Fruit fly (Drosophila melanogaster) whole organism, embryonic: Measurements from ENCODE around the gene Bacc.

Experiments used
- Aef1 ChIP-seq: fragments of 200-800 bp; sonication (Bioruptor generic); IDR thresholded peaks from 3 replicates; pipeline ENCODE4 v1.3.6; 2022; ENCODE audit warnings: missing biosample characterization, missing genetic modification characterization
- BEAF-32 ChIP-seq: fragments of 200-800 bp; sonication (Bioruptor generic); optimal IDR thresholded peaks from 3 replicates; lab custom pipeline; 2017; ENCODE audit warnings: missing biosample characterization, missing genetic modification characterization, mild to moderate bottlenecking, moderate library complexity, missing genetic modification reagents
- Bgb ChIP-seq: fragments of 200-800 bp; sonication (Bioruptor generic); IDR thresholded peaks from 2 replicates; pipeline ENCODE4 v1.3.6; 2022; ENCODE audit warnings: missing biosample characterization, missing genetic modification characterization; ENCODE audit not compliant: partially characterized antibody
- Blimp-1 ChIP-seq: fragments of 200-800 bp; sonication (Bioruptor generic); optimal IDR thresholded peaks from 3 replicates; lab custom pipeline; 2018; ENCODE audit warnings: missing biosample characterization, missing genetic modification characterization, mild to moderate bottlenecking, moderate library complexity, missing genetic modification reagents
- CG1024 ChIP-seq: fragments of 200-800 bp; sonication (Bioruptor generic); IDR thresholded peaks from 2 replicates; pipeline ENCODE4 v1.3.6; 2022; ENCODE audit warnings: missing biosample characterization, missing genetic modification characterization
- CG10366 ChIP-seq: fragments of 200-800 bp; sonication (Bioruptor generic); IDR thresholded peaks from 2 replicates; pipeline ENCODE4 v1.3.6; 2022; ENCODE audit warnings: missing biosample characterization, missing genetic modification characterization
- CG10565 ChIP-seq: fragments of 200-800 bp; sonication (Bioruptor generic); optimal IDR thresholded peaks from 3 replicates; lab custom pipeline; 2016; ENCODE audit warnings: missing biosample characterization, mild to moderate bottlenecking, missing genetic modification characterization
- CG12104 ChIP-seq: fragments of 200-800 bp; sonication (Bioruptor generic); optimal IDR thresholded peaks from 3 replicates; lab custom pipeline; 2016; ENCODE audit warnings: missing biosample characterization, missing genetic modification characterization
- CG1233 ChIP-seq: fragments of 200-800 bp; sonication (Bioruptor generic); optimal IDR thresholded peaks from 4 replicates; lab custom pipeline; 2018; ENCODE audit warnings: missing biosample characterization, mild to moderate bottlenecking, missing genetic modification characterization
- CG12769 ChIP-seq: fragments of 200-800 bp; sonication (Bioruptor generic); optimal IDR thresholded peaks from 2 replicates; lab custom pipeline; 2019; ENCODE audit warnings: missing biosample characterization, mild to moderate bottlenecking, missing genetic modification characterization, moderate library complexity
- CG13296 ChIP-seq: fragments of 200-800 bp; sonication (Bioruptor generic); optimal IDR thresholded peaks from 3 replicates; lab custom pipeline; 2018; ENCODE audit warnings: missing biosample characterization, mild to moderate bottlenecking, missing genetic modification characterization
- CG14667 ChIP-seq: fragments of 200-800 bp; sonication (Bioruptor generic); IDR thresholded peaks from 2 replicates; pipeline ENCODE4 v1.3.6; 2022; ENCODE audit warnings: missing biosample characterization, missing genetic modification characterization
- CG16779 ChIP-seq: fragments of 200-800 bp; sonication (Bioruptor generic); IDR thresholded peaks from 2 replicates; pipeline ENCODE4 v1.3.6; 2022; ENCODE audit warnings: missing biosample characterization, missing genetic modification characterization
- CG17568 ChIP-seq: fragments of 200-800 bp; sonication (Bioruptor generic); optimal IDR thresholded peaks from 2 replicates; lab custom pipeline; 2018; ENCODE audit warnings: missing biosample characterization, mild to moderate bottlenecking, missing genetic modification characterization, moderate library complexity
- CG17912 ChIP-seq: fragments of 200-800 bp; sonication (Bioruptor generic); optimal IDR thresholded peaks from 2 replicates; lab custom pipeline; 2018; ENCODE audit warnings: missing biosample characterization, mild to moderate bottlenecking, missing genetic modification characterization
- CG18011 ChIP-seq: fragments of 200-800 bp; sonication (Bioruptor generic); optimal IDR thresholded peaks from 2 replicates; lab custom pipeline; 2017; ENCODE audit warnings: missing biosample characterization, missing genetic modification characterization, mild to moderate bottlenecking, moderate library complexity, missing genotype
- CG2199 ChIP-seq: fragments of 200-800 bp; sonication (Bioruptor generic); IDR thresholded peaks from 3 replicates; pipeline ENCODE4 v1.3.6; 2022; ENCODE audit warnings: missing biosample characterization, missing genetic modification characterization
- CG31224 ChIP-seq: fragments of 200-800 bp; sonication (Bioruptor generic); IDR thresholded peaks from 2 replicates; pipeline ENCODE4 v1.3.6; 2022; ENCODE audit warnings: missing biosample characterization, missing genetic modification characterization
- CG33557 ChIP-seq: fragments of 200-800 bp; sonication (Bioruptor generic); optimal IDR thresholded peaks from 2 replicates; lab custom pipeline; 2019; ENCODE audit warnings: missing biosample characterization, mild to moderate bottlenecking, missing genetic modification characterization, moderate library complexity
- CG42726 ChIP-seq: fragments of 200-800 bp; sonication (Bioruptor generic); IDR thresholded peaks from 2 replicates; pipeline ENCODE4 v1.3.6; 2022; ENCODE audit warnings: missing biosample characterization, missing genetic modification characterization; ENCODE audit not compliant: partially characterized antibody
- CG4282 ChIP-seq: fragments of 200-800 bp; sonication (Bioruptor generic); optimal IDR thresholded peaks from 2 replicates; lab custom pipeline; 2016; ENCODE audit warnings: missing biosample characterization, missing genetic modification characterization
- CG6689 ChIP-seq: fragments of 200-800 bp; sonication (Bioruptor generic); IDR thresholded peaks from 2 replicates; pipeline ENCODE4 v1.3.6; 2022; ENCODE audit warnings: missing biosample characterization, missing genetic modification characterization
- CG6854 ChIP-seq: fragments of 200-800 bp; sonication (Bioruptor generic); optimal IDR thresholded peaks from 3 replicates; lab custom pipeline; 2017; ENCODE audit warnings: missing biosample characterization, mild to moderate bottlenecking, missing genetic modification characterization
- CG7357 ChIP-seq: fragments of 200-800 bp; sonication (Bioruptor generic); IDR thresholded peaks from 3 replicates; pipeline ENCODE4 v1.3.6; 2022; ENCODE audit warnings: missing biosample characterization, missing genetic modification characterization
- CG7786 ChIP-seq: fragments of 200-800 bp; sonication (Bioruptor generic); optimal IDR thresholded peaks from 2 replicates; lab custom pipeline; 2016; ENCODE audit warnings: missing biosample characterization, missing genetic modification characterization
- CG7928 ChIP-seq: fragments of 200-800 bp; sonication (Bioruptor generic); optimal IDR thresholded peaks from 2 replicates; lab custom pipeline; 2017; ENCODE audit warnings: missing biosample characterization, mild to moderate bottlenecking, missing genetic modification characterization
- CG8089 ChIP-seq: fragments of 200-800 bp; sonication (Bioruptor generic); optimal IDR thresholded peaks from 3 replicates; lab custom pipeline; 2016; ENCODE audit warnings: missing biosample characterization, missing genetic modification characterization
- CTCF ChIP-seq: fragments of 200-800 bp; sonication (Bioruptor generic); optimal IDR thresholded peaks from 2 replicates; lab custom pipeline; 2017; ENCODE audit warnings: missing biosample characterization, mild to moderate bottlenecking, missing genetic modification characterization, moderate library complexity
- Chrac-16 ChIP-seq: fragments of 200-800 bp; sonication (Bioruptor generic); optimal IDR thresholded peaks from 3 replicates; lab custom pipeline; 2016; ENCODE audit warnings: missing biosample characterization, missing genetic modification characterization
- D19A ChIP-seq: fragments of 200-800 bp; optimal IDR thresholded peaks from 3 replicates; lab custom pipeline; 2019; ENCODE audit warnings: missing biosample characterization, mild to moderate bottlenecking, missing genetic modification characterization, moderate library complexity
- Doc2 ChIP-seq: fragments of 200-800 bp; sonication (Bioruptor generic); IDR thresholded peaks from 2 replicates; pipeline ENCODE4 v1.3.6; 2022; ENCODE audit warnings: missing biosample characterization, missing genetic modification characterization
- Ets97D ChIP-seq: fragments of 200-800 bp; sonication (Bioruptor generic); optimal IDR thresholded peaks from 3 replicates; lab custom pipeline; 2016; ENCODE audit warnings: missing biosample characterization, missing genetic modification characterization
- HLH54F ChIP-seq: fragments of 200-800 bp; sonication (Bioruptor generic); optimal IDR thresholded peaks from 3 replicates; lab custom pipeline; 2016; ENCODE audit warnings: missing biosample characterization, missing genetic modification characterization
- Lpt ChIP-seq: fragments of >200 bp; optimal IDR thresholded peaks from 2 replicates; lab custom pipeline; 2018; ENCODE audit warnings: missing biosample characterization, missing genetic modification characterization
- PHDP ChIP-seq: fragments of 200-800 bp; sonication (Bioruptor generic); optimal IDR thresholded peaks from 3 replicates; lab custom pipeline; 2018; ENCODE audit warnings: missing biosample characterization, mild to moderate bottlenecking, missing genetic modification characterization, moderate library complexity
- abd-A ChIP-seq: fragments of 200-800 bp; sonication (Bioruptor generic); optimal IDR thresholded peaks from 3 replicates; lab custom pipeline; 2019; ENCODE audit warnings: missing biosample characterization, mild to moderate bottlenecking, missing genetic modification characterization, moderate library complexity
- chinmo ChIP-seq: fragments of 200-800 bp; sonication (Bioruptor generic); IDR thresholded peaks from 4 replicates; pipeline ENCODE4 v1.3.6; 2022; ENCODE audit warnings: missing biosample characterization, missing genetic modification characterization; ENCODE audit not compliant: partially characterized antibody
- chm ChIP-seq: fragments of 200-800 bp; sonication (Bioruptor generic); IDR thresholded peaks from 2 replicates; pipeline ENCODE4 v1.3.6; 2022; ENCODE audit warnings: missing biosample characterization, missing genetic modification characterization
- exex ChIP-seq: fragments of 200-800 bp; sonication (Bioruptor generic); optimal IDR thresholded peaks from 4 replicates; lab custom pipeline; 2018; ENCODE audit warnings: missing biosample characterization, mild to moderate bottlenecking, missing genetic modification characterization, moderate library complexity
- ind ChIP-seq: fragments of 200-800 bp; sonication (Bioruptor generic); optimal IDR thresholded peaks from 3 replicates; lab custom pipeline; 2016; ENCODE audit warnings: missing biosample characterization, missing genetic modification characterization
- kay ChIP-seq: fragments of 200-800 bp; sonication (Bioruptor generic); optimal IDR thresholded peaks from 2 replicates; lab custom pipeline; 2016; ENCODE audit warnings: missing biosample characterization, missing genetic modification characterization
- pb ChIP-seq: fragments of 200-800 bp; sonication (Bioruptor generic); optimal IDR thresholded peaks from 3 replicates; lab custom pipeline; 2016; ENCODE audit warnings: missing biosample characterization, missing genetic modification characterization
- rib ChIP-seq: fragments of 200-800 bp; sonication (Bioruptor generic); IDR thresholded peaks from 2 replicates; pipeline ENCODE4 v1.3.6; 2022; ENCODE audit warnings: missing biosample characterization, missing genetic modification characterization
- scrt ChIP-seq: fragments of 200-800 bp; sonication (Bioruptor generic); optimal IDR thresholded peaks from 2 replicates; lab custom pipeline; 2018; ENCODE audit warnings: missing biosample characterization, mild to moderate bottlenecking, missing genetic modification characterization, moderate library complexity
- seq ChIP-seq: fragments of 200-800 bp; sonication (Bioruptor generic); IDR thresholded peaks from 2 replicates; pipeline ENCODE4 v1.3.6; 2022; ENCODE audit warnings: missing biosample characterization, missing genetic modification characterization
- sna ChIP-seq: fragments of 200-800 bp; sonication (Bioruptor generic); IDR thresholded peaks from 2 replicates; pipeline ENCODE4 v1.3.6; 2022; ENCODE audit warnings: missing biosample characterization, missing genetic modification characterization; ENCODE audit not compliant: partially characterized antibody
- sqz ChIP-seq: fragments of 200-800 bp; sonication (Bioruptor generic); optimal IDR thresholded peaks from 3 replicates; lab custom pipeline; 2018; ENCODE audit warnings: missing biosample characterization, mild to moderate bottlenecking, missing genetic modification characterization
- stwl ChIP-seq: fragments of 200-800 bp; sonication (Bioruptor generic); optimal IDR thresholded peaks from 3 replicates; lab custom pipeline; 2018; ENCODE audit warnings: missing biosample characterization, mild to moderate bottlenecking, missing genetic modification characterization, moderate library complexity
- tx ChIP-seq: fragments of 200-800 bp; sonication (Bioruptor generic); optimal IDR thresholded peaks from 2 replicates; lab custom pipeline; 2016; ENCODE audit warnings: missing biosample characterization, missing genetic modification characterization
- unpg ChIP-seq: fragments of 200-800 bp; sonication (Bioruptor generic); optimal IDR thresholded peaks from 3 replicates; lab custom pipeline; 2018; ENCODE audit warnings: missing biosample characterization, mild to moderate bottlenecking, missing genetic modification characterization, moderate library complexity
- yki ChIP-seq: fragments of >200 bp; optimal IDR thresholded peaks from 3 replicates; lab custom pipeline; 2018

Bacc gene

dm6 chr2L:2759654-2760053 is 7.4 kb downstream of the Bacc start, which contains the start of the genes HemK2, Snapin and Tnpo-SR (continued):
- TF ChIP-seq CG2199 (GFP tag; lab: Robert Waterston, UW) (peak; percentile 85; the same call in 2 of the 3 replicates), D19A (tag; lab: Kevin White, UChicago) (peak; percentile 80), sna (peak; percentile 98), Blimp-1 (peak; percentile 87), yki (lab: Kevin White, UChicago) (no peak), stwl (tag; lab: Kevin White, UChicago) (peak; percentile 77), CG12104 (peak; percentile 91), CG18011 (GFP tag; lab: Kevin White, UChicago) (peak; percentile 76), CG31224 (GFP tag; lab: Robert Waterston, UW) (peak; percentile 84), CG12769 (peak; percentile 90), CG17912 (GFP tag; lab: Kevin White, UChicago) (peak; percentile 62), scrt (GFP tag; lab: Kevin White, UChicago) (peak; percentile 79), abd-A (tag; lab: Kevin White, UChicago) (peak; percentile 95), CG7786 (GFP tag; lab: Kevin White, UChicago) (peak; percentile 82), CG14667 (GFP tag; lab: Robert Waterston, UW) (peak; percentile 90), CG6854 (GFP tag; lab: Kevin White, UChicago) (peak; percentile 69), CG10366 (GFP tag; lab: Robert Waterston, UW) (peak; percentile 93), Bgb (peak; percentile 92), chm (GFP tag; lab: Robert Waterston, UW) (peak; percentile 86), HLH54F (GFP tag; lab: Kevin White, UChicago) (peak; percentile 86), CG10565 (GFP tag; lab: Kevin White, UChicago) (peak; percentile 65), CG13296 (GFP tag; lab: Kevin White, UChicago) (peak; percentile 89), CG4282 (peak; percentile 48), CG33557 (GFP tag; lab: Kevin White, UChicago) (peak; percentile 84), Doc2 (GFP tag; lab: Robert Waterston, UW) (no peak; the same call in 1 of the 2 replicates), CTCF (GFP tag; lab: Kevin White, UChicago) (peak; percentile 25), CG16779 (peak; percentile 66; the same call in 1 of the 2 replicates), tx (peak; percentile 80), CG1024 (GFP tag; lab: Robert Waterston, UW) (peak; percentile 81), BEAF-32 (GFP tag; lab: Kevin White, UChicago) (peak; percentile 99), unpg (GFP tag; lab: Kevin White, UChicago) (peak; percentile 91), CG8089 (GFP tag; lab: Kevin White, UChicago) (peak; percentile 51), sqz (GFP tag; lab: Kevin White, UChicago) (peak; percentile 59), seq (GFP tag; lab: Robert Waterston, UW) (peak; percentile 86), Chrac-16 (GFP tag; lab: Kevin White, UChicago) (peak; percentile 93), CG7357 (GFP tag; lab: Robert Waterston, UW) (peak; percentile 77), Ets97D (GFP tag; lab: Kevin White, UChicago) (peak; percentile 82), ind (peak; percentile 91), CG17568 (peak; percentile 76), pb (GFP tag; lab: Kevin White, UChicago) (peak; percentile 68), CG7928 (GFP tag; lab: Kevin White, UChicago) (peak; percentile 67), Aef1 (GFP tag; lab: Robert Waterston, UW) (peak; percentile 95), Lpt (GFP tag; lab: Kevin White, UChicago) (no peak), rib (GFP tag; lab: Robert Waterston, UW) (peak; percentile 88), CG1233 (GFP tag; lab: Kevin White, UChicago) (peak; percentile 88), exex (tag; lab: Kevin White, UChicago) (peak; percentile 81), PHDP (tag; lab: Kevin White, UChicago) (peak; percentile 92), chinmo (GFP tag; lab: Robert Waterston, UW) (peak; percentile 90; the same call in 3 of the 4 replicates), kay (peak; percentile 64), CG42726 (peak; percentile 85), CG6689 (GFP tag; lab: Robert Waterston, UW) (peak; percentile 92)
